Worm (Caenorhabditis elegans) whole organism, L4 larva: ENCODE data around the gene R11D1.13.
A peak's percentile ranks its signal among the peaks of the same experiment; 100 is the strongest.

ENCODE experiments used
- D1046.2 ChIP-seq: fragments of 200-800 bp; sonication (Bioruptor generic); IDR thresholded peaks from 2 replicates; pipeline ENCODE4 v1.3.6; 2022; ENCODE audit warnings: missing genetic modification characterization, missing compliant biosample characterization
- F26F4.8 ChIP-seq: fragments of 200-800 bp; sonication (Bioruptor generic); conservative IDR thresholded peaks from 2 replicates; pipeline ENCODE4 v1.3.6; 2022; ENCODE audit warnings: missing genetic modification characterization, missing compliant biosample characterization
- F37D6.2 ChIP-seq: sonication (generic microtip); optimal IDR thresholded peaks from 2 replicates; lab custom pipeline; 2016; ENCODE audit warnings: mild to moderate bottlenecking, missing genetic modification characterization, missing compliant biosample characterization
- F44E2.7 ChIP-seq: fragments of 200-800 bp; sonication (Bioruptor generic); IDR thresholded peaks from 2 replicates; pipeline ENCODE4 v2.1.2; 2022; ENCODE audit warnings: missing genetic modification characterization, missing compliant biosample characterization
- Y105C5A.15 ChIP-seq: fragments of 200-800 bp; sonication (Bioruptor generic); IDR thresholded peaks from 2 replicates; pipeline ENCODE4 v1.3.6; 2022; ENCODE audit warnings: missing genetic modification characterization, missing compliant biosample characterization
- Y75B8A.6 ChIP-seq: fragments of 200-800 bp; sonication (Bioruptor generic); IDR thresholded peaks from 2 replicates; pipeline ENCODE4 v1.3.6; 2022; ENCODE audit warnings: missing genetic modification reagents, missing genetic modification characterization, missing compliant biosample characterization
- ZK337.2 ChIP-seq: fragments of 200-800 bp; sonication (Bioruptor generic); IDR thresholded peaks from 2 replicates; pipeline ENCODE4 v1.3.6; 2022; ENCODE audit warnings: missing genetic modification reagents, missing genetic modification characterization, missing compliant biosample characterization
- ZK546.5 ChIP-seq, 2 experiments: sonication (generic microtip); optimal IDR thresholded peaks; 2 replicates each; lab custom pipeline; 2017; ENCODE audit warnings: missing biosample characterization in 2 of 2, missing genetic modification characterization in 2 of 2
- aly-2 ChIP-seq: sonication (generic microtip); optimal IDR thresholded peaks from 2 replicates; lab custom pipeline; 2018; ENCODE audit warnings: missing biosample characterization, missing genetic modification characterization
- ama-1 ChIP-seq: fragments of 150-350 bp; optimal IDR thresholded peaks from 2 replicates; lab custom pipeline; 2014; ENCODE audit warnings: inconsistent platforms, mixed read lengths
- attf-4 ChIP-seq: sonication (generic microtip); optimal IDR thresholded peaks from 3 replicates; lab custom pipeline; 2017; ENCODE audit warnings: missing biosample characterization, missing genetic modification characterization
- ceh-44 ChIP-seq: fragments of 200-800 bp; sonication (Bioruptor generic); IDR thresholded peaks from 2 replicates; pipeline ENCODE4 v1.3.6; 2022; ENCODE audit warnings: missing genetic modification reagents, missing genetic modification characterization, missing compliant biosample characterization
- ces-1 ChIP-seq: fragments of 150-350 bp; sonication (generic microtip); optimal IDR thresholded peaks from 4 replicates; lab custom pipeline; 2014; ENCODE audit warnings: missing biosample characterization, missing genetic modification reagents, missing genetic modification characterization
- ctbp-1 ChIP-seq: fragments of 200-800 bp; sonication (Bioruptor generic); IDR thresholded peaks from 2 replicates; pipeline ENCODE4 v1.3.6; 2022; ENCODE audit warnings: missing genetic modification reagents, missing genetic modification characterization, missing compliant biosample characterization
- daf-12 ChIP-seq: fragments of 150-350 bp; optimal IDR thresholded peaks from 2 replicates; lab custom pipeline; 2014; ENCODE audit warnings: missing biosample characterization, missing genetic modification reagents, missing genetic modification characterization
- daf-16 ChIP-seq, 3 experiments: sonication (generic microtip); optimal IDR thresholded peaks; 2 replicates each; lab custom pipeline; 2016 to 2017; ENCODE audit warnings: missing genetic modification characterization in 3 of 3, missing genetic modification reagents in 3 of 3, mild to moderate bottlenecking in 2 of 3, missing compliant biosample characterization in 2 of 3, missing biosample characterization in 1 of 3, moderate library complexity in 1 of 3
- dmd-9 ChIP-seq: fragments of 200-800 bp; sonication (Bioruptor generic); IDR thresholded peaks from 2 replicates; pipeline ENCODE4 v1.3.6; 2022; ENCODE audit warnings: missing genetic modification reagents, missing genetic modification characterization, missing compliant biosample characterization
- dpl-1 ChIP-seq: fragments of 150-350 bp; optimal IDR thresholded peaks from 2 replicates; lab custom pipeline; 2014; ENCODE audit warnings: missing biosample characterization, missing genetic modification reagents, missing genetic modification characterization
- duxl-1 ChIP-seq: sonication (generic microtip); optimal IDR thresholded peaks from 2 replicates; lab custom pipeline; 2016; ENCODE audit warnings: mild to moderate bottlenecking, missing genetic modification characterization, moderate library complexity, missing compliant biosample characterization; ENCODE audit not compliant: poor library complexity
- dve-1 ChIP-seq: sonication (generic microtip); optimal IDR thresholded peaks from 2 replicates; lab custom pipeline; 2017; ENCODE audit warnings: antibody characterized with exemption, mild to moderate bottlenecking, missing genetic modification characterization, missing compliant biosample characterization; ENCODE audit not compliant: insufficient read depth
- gei-8 ChIP-seq: fragments of 200-800 bp; sonication (Bioruptor generic); optimal IDR thresholded peaks from 2 replicates; lab custom pipeline; 2018; ENCODE audit warnings: mild to moderate bottlenecking, missing genetic modification characterization, missing compliant biosample characterization
- jun-1 ChIP-seq: fragments of 150-350 bp; optimal IDR thresholded peaks from 2 replicates; lab custom pipeline; 2014; ENCODE audit warnings: missing biosample characterization, missing genetic modification reagents, missing genetic modification characterization
- lin-38 ChIP-seq: fragments of 200-800 bp; sonication (Bioruptor generic); IDR thresholded peaks from 2 replicates; pipeline ENCODE4 v1.3.6; 2022; ENCODE audit warnings: missing genetic modification reagents, missing genetic modification characterization, missing compliant biosample characterization
- madf-5 ChIP-seq, 2 experiments: fragments of 200-800 bp; sonication (Bioruptor generic); IDR thresholded peaks; 2 replicates each; pipeline ENCODE4 v1.3.6; 2022; ENCODE audit warnings: missing compliant biosample characterization in 2 of 2, missing genetic modification characterization in 2 of 2
- mep-1 ChIP-seq: fragments of 150-350 bp; sonication (generic microtip); optimal IDR thresholded peaks from 3 replicates; lab custom pipeline; 2014; ENCODE audit warnings: missing biosample characterization, missing genetic modification characterization
- mes-2 ChIP-seq: sonication (generic microtip); optimal IDR thresholded peaks from 2 replicates; lab custom pipeline; 2016; ENCODE audit warnings: missing genotype, mild to moderate bottlenecking, missing genetic modification characterization, missing compliant biosample characterization; ENCODE audit not compliant: poor library complexity, severe bottlenecking
- mxl-2 ChIP-seq: fragments of 200-800 bp; sonication (Bioruptor generic); conservative IDR thresholded peaks from 2 replicates; pipeline ENCODE4 v1.3.6; 2022; ENCODE audit warnings: missing genetic modification reagents, missing genetic modification characterization, missing compliant biosample characterization
- nhr-10 ChIP-seq: fragments of 150-350 bp; optimal IDR thresholded peaks from 2 replicates; lab custom pipeline; 2014; ENCODE audit warnings: missing biosample characterization, missing genetic modification characterization
- nhr-102 ChIP-seq: sonication (generic microtip); optimal IDR thresholded peaks from 2 replicates; lab custom pipeline; 2016; ENCODE audit warnings: mild to moderate bottlenecking, missing genetic modification characterization, moderate library complexity, missing compliant biosample characterization
- nhr-111 ChIP-seq: fragments of 200-800 bp; sonication (Bioruptor generic); optimal IDR thresholded peaks from 2 replicates; lab custom pipeline; 2018; ENCODE audit warnings: mild to moderate bottlenecking, missing genetic modification characterization, missing compliant biosample characterization
- nhr-41 ChIP-seq: fragments of 200-800 bp; sonication (Bioruptor generic); IDR thresholded peaks from 2 replicates; pipeline ENCODE4 v1.3.6; 2022; ENCODE audit warnings: missing genetic modification reagents, missing genetic modification characterization, missing compliant biosample characterization
- nhr-42 ChIP-seq: fragments of 200-800 bp; sonication (Bioruptor generic); IDR thresholded peaks from 2 replicates; pipeline ENCODE4 v1.3.6; 2022; ENCODE audit warnings: missing genetic modification characterization, missing compliant biosample characterization
- nhr-48 ChIP-seq: sonication (generic microtip); optimal IDR thresholded peaks from 2 replicates; lab custom pipeline; 2016; ENCODE audit warnings: mild to moderate bottlenecking, missing genetic modification characterization, missing compliant biosample characterization
- php-3 ChIP-seq: fragments of 200-800 bp; sonication (Bioruptor generic); IDR thresholded peaks from 2 replicates; pipeline ENCODE4 v1.3.6; 2022; ENCODE audit warnings: missing genetic modification reagents, missing genetic modification characterization, missing compliant biosample characterization
- pqm-1 ChIP-seq: sonication (generic microtip); optimal IDR thresholded peaks from 2 replicates; lab custom pipeline; 2017; ENCODE audit warnings: missing biosample characterization, missing genetic modification characterization
- sdz-12 ChIP-seq: fragments of 200-800 bp; sonication (Bioruptor generic); optimal IDR thresholded peaks from 2 replicates; lab custom pipeline; 2018; ENCODE audit warnings: mild to moderate bottlenecking, missing genetic modification characterization, missing compliant biosample characterization
- skn-1 ChIP-seq: fragments of 150-350 bp; optimal IDR thresholded peaks from 2 replicates; lab custom pipeline; 2014; ENCODE audit warnings: missing biosample characterization, missing genetic modification characterization
- spr-1 ChIP-seq: sonication (generic microtip); optimal IDR thresholded peaks from 2 replicates; lab custom pipeline; 2016; ENCODE audit warnings: mild to moderate bottlenecking, missing genetic modification characterization, missing compliant biosample characterization
- tra-1 ChIP-seq: fragments of 200-800 bp; sonication (Bioruptor generic); IDR thresholded peaks from 2 replicates; pipeline ENCODE4 v1.3.6; 2022; ENCODE audit warnings: missing genetic modification reagents, missing genetic modification characterization, missing compliant biosample characterization
- unc-62 ChIP-seq, 3 experiments: fragments of 150-350 bp in 1 of 3; sonication (generic microtip); optimal IDR thresholded peaks in 2 of 3; peaks in 1 of 3; 1 replicate in 1 of 3; 2 replicates in 2 of 3; lab custom pipeline; 2014 to 2017; ENCODE audit warnings: missing biosample characterization in 3 of 3, missing genetic modification characterization in 3 of 3, missing genetic modification reagents in 3 of 3, missing genotype in 1 of 3
- vab-7 ChIP-seq: fragments of 200-800 bp; sonication (Bioruptor generic); IDR thresholded peaks from 2 replicates; pipeline ENCODE4 v1.3.6; 2022; ENCODE audit warnings: missing genetic modification reagents, missing genetic modification characterization, missing compliant biosample characterization
- zfp-2 ChIP-seq: sonication (generic microtip); optimal IDR thresholded peaks from 2 replicates; lab custom pipeline; 2016; ENCODE audit warnings: mild to moderate bottlenecking, missing genetic modification characterization, missing compliant biosample characterization
- ztf-7 ChIP-seq: fragments of 150-350 bp; optimal IDR thresholded peaks from 2 replicates; lab custom pipeline; 2014; ENCODE audit warnings: missing biosample characterization, missing genetic modification characterization

Gene R11D1.13

DNA sequence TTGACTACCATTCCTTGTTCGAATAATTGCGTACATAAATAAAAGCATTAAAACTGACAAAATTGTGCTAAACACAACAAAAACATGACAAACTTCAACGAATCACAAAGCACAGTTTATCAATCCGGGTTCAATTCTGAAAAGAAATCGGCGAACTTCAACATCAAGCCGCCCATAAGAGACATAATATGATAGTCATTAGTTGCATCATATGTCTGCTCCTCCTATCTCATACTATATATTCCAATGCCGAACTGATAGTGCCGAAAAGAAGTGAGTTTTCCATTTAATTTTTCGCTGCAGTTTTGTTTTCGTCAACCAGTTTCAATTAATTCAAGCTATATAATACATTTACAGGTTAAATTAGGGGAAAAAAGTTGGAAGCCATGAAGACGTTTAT is 14.7 kb downstream of the R11D1.13 start, which contains the start of gene hrg-7 (continued):
- TF ChIP-seq nhr-111: no peak

DNA sequence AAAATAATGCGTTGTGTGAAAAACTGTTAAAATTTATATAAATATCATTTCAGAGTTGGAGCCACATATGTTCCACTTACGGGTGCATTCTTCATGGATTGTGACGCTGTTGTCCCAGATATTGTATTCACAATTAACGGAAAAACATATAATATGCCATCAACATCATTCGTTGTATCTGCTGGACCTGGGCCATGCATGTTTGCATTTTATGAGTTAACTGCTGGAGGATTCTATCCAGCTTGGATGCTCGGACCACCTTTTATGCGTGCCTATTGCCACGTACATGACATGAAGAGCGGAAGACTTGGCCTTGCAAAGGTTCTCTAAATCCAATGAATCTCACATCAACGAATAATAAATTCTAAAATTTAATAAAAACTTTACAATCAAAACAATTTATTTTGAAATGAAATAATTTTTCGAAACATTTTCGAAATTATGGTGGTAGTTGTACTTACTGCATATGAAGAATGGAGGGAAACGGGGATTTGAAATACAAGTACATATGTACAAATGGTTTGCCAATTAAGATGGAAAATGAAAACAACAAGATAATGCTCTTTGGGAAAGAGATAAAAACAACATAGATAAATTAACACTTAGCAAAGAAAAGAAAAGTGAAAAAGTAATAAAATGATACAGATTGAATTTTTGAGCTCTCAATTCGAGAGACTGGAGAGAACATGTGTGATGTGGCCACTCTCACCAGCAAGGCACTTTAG is 17.0 kb downstream of the R11D1.13 start:
- TF ChIP-seq php-3 (GFP tag; lab: Robert Waterston, UW): no peak
- TF ChIP-seq jun-1 (tag; lab: Kevin White, UChicago): no peak
- TF ChIP-seq daf-16 (GFP tag; optimal IDR thresholded peaks at IDR 0.05; lab: Kevin White, UChicago): no peak
- TF ChIP-seq daf-16 (tag; optimal IDR thresholded peaks at IDR 0.05; lab: Kevin White, UChicago): no peak
- TF ChIP-seq D1046.2: no peak
- no peak for TF ChIP-seq skn-1 (tag; lab: Kevin White, UChicago)
- TF ChIP-seq nhr-42 (GFP tag; lab: Robert Waterston, UW): no peak
- no peak for TF ChIP-seq F37D6.2 (tag; lab: Kevin White, UChicago)
- no peak for TF ChIP-seq ces-1 (GFP tag; lab: Kevin White, UChicago)
- peak; percentile 28 for TF ChIP-seq pqm-1 (tag; lab: Kevin White, UChicago)
- no peak for TF ChIP-seq Y75B8A.6 (GFP tag; lab: Robert Waterston, UW)
- TF ChIP-seq unc-62 (GFP tag; optimal IDR thresholded peaks at IDR 0.05 in 1 of 2; lab: Kevin White, UChicago): no peak
- no peak for TF ChIP-seq unc-62 (tag; optimal IDR thresholded peaks at IDR 0.05; lab: Kevin White, UChicago)
- peak; percentile 53 for TF ChIP-seq dve-1 (tag; lab: Kevin White, UChicago)
- no peak for TF ChIP-seq gei-8 (GFP tag; lab: Kevin White, UChicago)
- TF ChIP-seq duxl-1: peak; percentile 62
- TF ChIP-seq zfp-2 (tag; lab: Kevin White, UChicago): no peak
- TF ChIP-seq ztf-7: no peak
- TF ChIP-seq dmd-9 (GFP tag; lab: Robert Waterston, UW): no peak
- no peak for TF ChIP-seq F44E2.7 (GFP tag; lab: Robert Waterston, UW)
- peak; percentile 66 for TF ChIP-seq mep-1 (tag; lab: Kevin White, UChicago)
- no peak for TF ChIP-seq ZK337.2 (GFP tag; lab: Robert Waterston, UW)
- peak; percentile 13 for TF ChIP-seq nhr-48 (tag; lab: Kevin White, UChicago)
- no peak for TF ChIP-seq sdz-12 (GFP tag; lab: Kevin White, UChicago)
- no peak for TF ChIP-seq nhr-41 (GFP tag; lab: Robert Waterston, UW)
- TF ChIP-seq Y105C5A.15 (GFP tag; lab: Robert Waterston, UW): no peak
- TF ChIP-seq lin-38 (GFP tag; lab: Robert Waterston, UW): no peak
- TF ChIP-seq madf-5 (GFP tag; IDR thresholded peaks at IDR 0.05; lab: Robert Waterston, UW): no peak
- TF ChIP-seq aly-2: no peak
- TF ChIP-seq ZK546.5 (tag; optimal IDR thresholded peaks at IDR 0.05; lab: Kevin White, UChicago): no peak
- no peak for TF ChIP-seq ama-1 (lab: Kevin White, UChicago)
- no peak for TF ChIP-seq attf-4 (tag; lab: Kevin White, UChicago)
- TF ChIP-seq ceh-44 (GFP tag; lab: Robert Waterston, UW): no peak
- TF ChIP-seq nhr-102: peak; percentile 49
- no peak for TF ChIP-seq F26F4.8 (GFP tag; lab: Robert Waterston, UW)
- TF ChIP-seq dpl-1 (GFP tag; lab: Kevin White, UChicago): no peak
- no peak for TF ChIP-seq ctbp-1 (GFP tag; lab: Robert Waterston, UW)
- TF ChIP-seq mxl-2 (GFP tag; lab: Robert Waterston, UW): no peak
- no peak for TF ChIP-seq daf-12 (tag; lab: Kevin White, UChicago)
- TF ChIP-seq tra-1 (GFP tag; lab: Robert Waterston, UW): no peak
- TF ChIP-seq mes-2 (tag; lab: Kevin White, UChicago): peak; percentile 69
- peak; percentile 2 for TF ChIP-seq spr-1
- TF ChIP-seq vab-7 (GFP tag; lab: Robert Waterston, UW): no peak
- peak; percentile 29 for TF ChIP-seq nhr-10 (tag; lab: Kevin White, UChicago)
- TF ChIP-seq, all 104 proteins: peak for 9
